Worm (Caenorhabditis elegans) whole organism, late embryonic: ENCODE measurements around the gene EGAP9.3.

ENCODE experiments used
- F13H6.1 ChIP-seq: sonication (generic microtip); optimal IDR thresholded peaks from 2 replicates; lab custom pipeline; 2016; ENCODE audit warnings: missing genetic modification characterization, missing compliant biosample characterization
- ama-1 ChIP-seq: fragments of 150-350 bp; optimal IDR thresholded peaks from 2 replicates; lab custom pipeline; 2014
- ceh-14 ChIP-seq: sonication (generic microtip); optimal IDR thresholded peaks from 2 replicates; lab custom pipeline; 2016; ENCODE audit warnings: missing genotype, missing genetic modification characterization, missing compliant biosample characterization
- ceh-19 ChIP-seq: fragments of 200-800 bp; sonication (Bioruptor generic); optimal IDR thresholded peaks from 2 replicates; lab custom pipeline; 2018; ENCODE audit warnings: mild to moderate bottlenecking, missing genetic modification characterization, missing compliant biosample characterization
- ceh-22 ChIP-seq: sonication (generic microtip); optimal IDR thresholded peaks from 2 replicates; lab custom pipeline; 2017; ENCODE audit warnings: missing biosample characterization, missing genetic modification characterization
- ceh-30 ChIP-seq: fragments of 150-350 bp; optimal IDR thresholded peaks from 2 replicates; lab custom pipeline; 2014; ENCODE audit warnings: missing biosample characterization, missing genetic modification characterization
- ceh-34 ChIP-seq: sonication (generic microtip); optimal IDR thresholded peaks from 2 replicates; lab custom pipeline; 2016; ENCODE audit warnings: mild to moderate bottlenecking, missing genetic modification characterization, missing compliant biosample characterization
- ceh-9 ChIP-seq: sonication (generic microtip); optimal IDR thresholded peaks from 2 replicates; lab custom pipeline; 2016; ENCODE audit warnings: mild to moderate bottlenecking, missing genetic modification characterization, inconsistent platforms, missing compliant biosample characterization
- dmd-4 ChIP-seq: sonication (generic microtip); optimal IDR thresholded peaks from 2 replicates; lab custom pipeline; 2016; ENCODE audit warnings: borderline replicate concordance, missing genetic modification characterization, missing compliant biosample characterization
- dve-1 ChIP-seq: sonication (generic microtip); optimal IDR thresholded peaks from 2 replicates; lab custom pipeline; 2017; ENCODE audit warnings: antibody characterized with exemption, mild to moderate bottlenecking, missing genetic modification characterization, missing compliant biosample characterization
- elt-2 ChIP-seq: sonication (generic microtip); optimal IDR thresholded peaks from 2 replicates; lab custom pipeline; 2016; ENCODE audit warnings: missing genetic modification reagents, missing genetic modification characterization, missing compliant biosample characterization
- fkh-10 ChIP-seq: fragments of 150-350 bp; optimal IDR thresholded peaks from 2 replicates; lab custom pipeline; 2014; ENCODE audit warnings: missing biosample characterization, missing genetic modification reagents, missing genetic modification characterization
- fkh-6 ChIP-seq: sonication (generic microtip); optimal IDR thresholded peaks from 2 replicates; lab custom pipeline; 2016; ENCODE audit warnings: missing genetic modification characterization, missing compliant biosample characterization
- hlh-15 ChIP-seq: sonication (generic microtip); optimal IDR thresholded peaks from 2 replicates; lab custom pipeline; 2016; ENCODE audit warnings: missing genetic modification characterization, missing compliant biosample characterization
- hlh-30 ChIP-seq: sonication (generic microtip); optimal IDR thresholded peaks from 2 replicates; lab custom pipeline; 2017; ENCODE audit warnings: antibody characterized with exemption, missing genetic modification characterization, missing compliant biosample characterization; ENCODE audit not compliant: insufficient read depth
- hlh-6 ChIP-seq: sonication (generic microtip); optimal IDR thresholded peaks from 2 replicates; lab custom pipeline; 2016; ENCODE audit warnings: missing genotype, missing genetic modification characterization, missing compliant biosample characterization
- madf-2 ChIP-seq: sonication (generic microtip); optimal IDR thresholded peaks from 2 replicates; lab custom pipeline; 2017; ENCODE audit warnings: missing genetic modification characterization, missing compliant biosample characterization
- odd-2 ChIP-seq: sonication (generic microtip); optimal IDR thresholded peaks from 2 replicates; lab custom pipeline; 2017; ENCODE audit warnings: antibody characterized with exemption, mild to moderate bottlenecking, missing genetic modification characterization, missing compliant biosample characterization
- pat-9 ChIP-seq: fragments of 200-800 bp; sonication (Bioruptor generic); optimal IDR thresholded peaks from 2 replicates; lab custom pipeline; 2018; ENCODE audit warnings: mild to moderate bottlenecking, missing genetic modification characterization, moderate library complexity, missing compliant biosample characterization
- pha-2 ChIP-seq: sonication (generic microtip); optimal IDR thresholded peaks from 2 replicates; lab custom pipeline; 2017; ENCODE audit warnings: mild to moderate bottlenecking, missing genetic modification characterization, missing compliant biosample characterization
- pha-4 ChIP-seq: fragments of 150-350 bp; optimal IDR thresholded peaks from 2 replicates; lab custom pipeline; 2018; ENCODE audit warnings: missing biosample characterization, missing genetic modification reagents, missing genetic modification characterization
- pqm-1 ChIP-seq: sonication (generic microtip); optimal IDR thresholded peaks from 2 replicates; lab custom pipeline; 2016; ENCODE audit warnings: missing genetic modification characterization, missing compliant biosample characterization
- ref-2 ChIP-seq: sonication (generic microtip); optimal IDR thresholded peaks from 2 replicates; lab custom pipeline; 2016; ENCODE audit warnings: missing genetic modification characterization, missing compliant biosample characterization
- rnt-1 ChIP-seq: sonication (generic microtip); optimal IDR thresholded peaks from 2 replicates; lab custom pipeline; 2016; ENCODE audit warnings: missing genetic modification characterization, missing compliant biosample characterization
- sdc-2 ChIP-seq: sonication (generic microtip); optimal IDR thresholded peaks from 2 replicates; lab custom pipeline; 2016; ENCODE audit warnings: missing genotype, missing genetic modification characterization, missing compliant biosample characterization
- sox-2 ChIP-seq: fragments of 200-800 bp; sonication (Bioruptor generic); IDR thresholded peaks from 2 replicates; pipeline ENCODE4 v1.3.6; 2022; ENCODE audit warnings: missing genetic modification reagents, missing genetic modification characterization, missing compliant biosample characterization
- tbx-2 ChIP-seq: sonication (generic microtip); optimal IDR thresholded peaks from 2 replicates; lab custom pipeline; 2016; ENCODE audit warnings: missing genetic modification characterization, missing compliant biosample characterization
- tbx-7 ChIP-seq: sonication (generic microtip); optimal IDR thresholded peaks from 2 replicates; lab custom pipeline; 2016; ENCODE audit warnings: missing genotype, missing genetic modification characterization, missing compliant biosample characterization
- unc-3 ChIP-seq, 2 experiments: fragments of 200-800 bp in 1 of 2; sonication (Bioruptor generic) in 1 of 2; sonication (generic microtip) in 1 of 2; conservative IDR thresholded peaks in 1 of 2; optimal IDR thresholded peaks in 1 of 2; 2 replicates each; pipeline versions ENCODE4 v1.3.6 to Lab custom; 2016 to 2022; ENCODE audit warnings: missing compliant biosample characterization in 2 of 2, missing genetic modification characterization in 2 of 2, missing genetic modification reagents in 1 of 2
- unc-42 ChIP-seq: sonication (generic microtip); optimal IDR thresholded peaks from 2 replicates; lab custom pipeline; 2016; ENCODE audit warnings: missing genotype, missing genetic modification characterization, missing compliant biosample characterization
- unc-86 ChIP-seq: sonication (generic microtip); optimal IDR thresholded peaks from 2 replicates; lab custom pipeline; 2016; ENCODE audit warnings: missing genetic modification characterization, missing compliant biosample characterization
- ztf-16 ChIP-seq: sonication (generic microtip); optimal IDR thresholded peaks from 2 replicates; lab custom pipeline; 2017; ENCODE audit warnings: missing genetic modification characterization, missing compliant biosample characterization

Gene EGAP9.3

DNA sequence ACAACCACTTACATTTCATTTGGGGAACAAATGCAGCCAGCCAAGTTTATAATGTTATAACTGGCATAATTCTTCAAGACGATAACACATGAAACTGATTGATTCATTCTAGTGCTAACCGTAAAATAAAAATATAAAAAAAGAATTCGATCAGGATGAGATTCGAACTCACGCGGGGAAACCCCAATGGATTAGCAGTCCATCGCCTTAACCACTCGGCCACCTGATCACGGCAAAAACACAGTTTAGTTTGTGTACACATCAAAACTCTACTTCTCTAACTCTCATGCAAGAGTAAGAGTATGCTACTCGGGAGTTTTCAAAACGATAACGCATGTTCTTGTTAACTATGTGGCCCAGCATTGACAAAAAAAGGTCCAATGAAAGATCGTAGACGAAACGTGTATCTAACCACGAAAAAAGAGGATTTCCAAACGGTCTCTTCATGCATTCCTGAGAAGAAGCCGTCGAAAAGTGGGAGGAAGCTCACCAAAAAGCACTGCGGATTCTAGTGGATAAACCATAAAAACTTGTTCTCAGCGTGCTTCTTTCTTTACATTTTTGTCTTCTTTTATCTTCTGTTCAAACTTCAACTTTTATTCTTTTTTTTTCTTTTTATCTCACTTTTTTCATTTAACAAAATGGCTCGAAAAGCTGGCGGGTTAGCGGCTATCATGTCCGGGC, 28.1 kb downstream of the EGAP9.3 start, which contains the start of gene twk-10:
twk-10 (plus strand) TSS at position 634 of the 684 bp plus-strand sequence.
- TF ChIP-seq elt-2 (tag; lab: Kevin White, UChicago), result peak; percentile 11
- TF ChIP-seq rnt-1 (tag; lab: Kevin White, UChicago), result no peak

DNA sequence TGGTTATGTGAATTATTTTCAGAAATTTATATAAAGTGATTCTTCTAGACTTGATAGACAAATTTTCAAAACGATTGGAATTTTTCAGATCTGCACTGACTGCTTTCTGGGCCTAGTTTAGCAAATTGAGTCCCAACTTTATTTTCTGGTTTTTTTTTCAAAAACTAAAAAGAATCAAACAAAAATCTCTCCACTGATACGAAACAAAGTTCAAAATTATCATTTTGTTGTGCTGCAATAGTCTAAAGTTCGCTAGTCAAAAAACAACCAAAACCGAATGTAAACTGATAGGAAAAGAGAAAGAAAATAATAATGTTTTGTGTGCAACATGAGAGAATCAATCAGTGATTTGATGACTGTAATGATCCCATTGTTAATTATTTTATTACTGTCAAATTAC, 30.1 kb downstream of the EGAP9.3 start, which contains the start of gene lipl-4:
lipl-4 (plus strand) TSS at position 301 of the 400 bp plus-strand sequence.
- TF ChIP-seq madf-2 (tag; lab: Kevin White, UChicago) (no peak), unc-3 (GFP tag; conservative IDR thresholded peaks at IDR 0.05; lab: Robert Waterston, UW) (no peak), unc-3 (tag; optimal IDR thresholded peaks at IDR 0.05; lab: Kevin White, UChicago) (no peak), pha-2 (tag; lab: Kevin White, UChicago) (no peak), hlh-30 (no peak), hlh-15 (no peak), fkh-10 (no peak), hlh-6 (tag; lab: Kevin White, UChicago) (no peak), unc-42 (no peak)

DNA sequence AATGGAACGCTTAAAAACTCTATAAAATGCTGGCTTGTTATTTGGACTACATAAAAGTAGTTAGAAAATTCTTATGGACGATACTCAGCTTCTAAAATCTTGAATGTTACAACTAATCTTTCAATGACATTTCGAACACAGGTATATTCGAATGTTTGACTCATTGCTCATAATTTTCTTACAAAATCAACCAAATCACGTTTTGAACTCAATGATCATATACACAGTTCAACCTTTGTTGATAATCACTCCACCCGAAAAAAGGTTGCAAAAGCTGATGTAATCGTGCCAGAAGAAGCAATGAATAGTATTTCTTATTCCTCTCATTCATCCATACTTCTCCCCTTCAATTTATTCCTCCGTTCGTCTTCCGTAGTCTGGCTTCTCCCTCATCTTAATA, 30.8 kb downstream of the EGAP9.3 start, which contains the start of gene K04A8.20:
K04A8.20 (plus strand) TSS at position 301 of the 400 bp plus-strand sequence.
- TF ChIP-seq ceh-34 (tag; lab: Kevin White, UChicago) (no peak), unc-86 (tag; lab: Kevin White, UChicago) (no peak), ceh-14 (tag; lab: Kevin White, UChicago) (no peak), odd-2 (tag; lab: Kevin White, UChicago) (no peak)

DNA sequence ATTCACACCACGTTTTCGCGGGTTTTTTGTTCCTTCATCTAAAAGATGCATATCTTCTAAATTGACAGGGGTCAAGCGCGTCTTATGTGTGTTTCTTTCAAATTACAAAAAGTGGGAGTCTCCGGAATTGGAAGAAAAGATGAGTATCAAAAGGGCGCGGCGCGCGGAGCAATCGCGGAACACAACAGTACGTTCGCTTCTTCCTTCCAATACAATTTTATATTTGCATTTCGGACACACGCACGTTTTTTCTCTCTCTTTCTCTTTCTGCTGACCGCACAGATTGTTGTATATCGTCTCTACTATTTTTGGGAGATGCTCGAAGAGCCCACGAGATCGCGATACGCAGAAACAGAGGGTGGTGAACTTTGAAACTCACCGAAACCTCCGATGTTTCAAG, 31.6 kb downstream of the EGAP9.3 start:
- TF ChIP-seq F13H6.1, result no peak

DNA sequence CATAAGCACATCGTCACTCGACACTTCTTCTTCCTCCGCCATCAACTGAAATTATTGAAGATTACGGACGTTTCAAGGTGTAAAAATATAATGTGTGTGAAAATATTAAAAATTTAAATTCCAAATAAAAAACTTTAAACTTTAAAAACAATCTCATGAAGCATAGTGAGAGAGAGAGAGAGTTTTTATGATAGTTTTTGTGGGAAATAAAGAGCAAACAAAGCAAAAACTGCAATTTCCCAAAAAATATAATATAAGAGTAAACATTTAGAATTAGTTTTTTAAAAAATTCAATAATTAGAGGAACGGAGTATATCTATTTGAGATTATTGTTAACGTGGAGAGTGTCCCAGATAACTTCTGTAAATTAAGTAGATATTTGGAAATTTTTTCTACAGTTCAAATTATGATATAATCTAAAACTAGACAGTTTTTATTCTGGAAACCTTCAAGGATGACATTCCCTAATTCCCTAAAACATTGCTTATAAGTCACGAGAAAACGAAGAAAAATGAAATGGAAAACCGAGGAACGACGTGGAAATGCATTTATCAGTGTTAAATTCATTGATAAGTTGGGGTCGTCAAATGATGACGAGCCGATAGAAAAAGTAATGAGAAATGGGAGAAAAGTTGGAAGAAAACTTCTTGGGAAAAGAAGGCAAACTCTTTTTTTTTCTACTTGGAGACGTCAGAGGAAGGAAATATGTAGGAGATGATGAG, 33.3 kb downstream of the EGAP9.3 start, which contains the start of gene dre-1:
dre-1 (minus strand) TSS at position 51 of the 722 bp plus-strand sequence.
- TF ChIP-seq ceh-19 (GFP tag; lab: Kevin White, UChicago) (no peak), ama-1 (lab: Kevin White, UChicago) (no peak), ref-2 (no peak), fkh-6 (tag; lab: Kevin White, UChicago) (no peak), dve-1 (tag; lab: Kevin White, UChicago) (no peak), ceh-9 (no peak), sdc-2 (tag; lab: Kevin White, UChicago) (no peak), unc-42 (no peak), tbx-7 (tag; lab: Kevin White, UChicago) (no peak), ceh-22 (no peak), ztf-16 (tag; lab: Kevin White, UChicago) (no peak), dmd-4 (tag; lab: Kevin White, UChicago) (no peak), sox-2 (no peak), pqm-1 (tag; lab: Kevin White, UChicago) (no peak), pha-4 (tag; lab: Kevin White, UChicago) (no peak), pat-9 (tag; lab: Kevin White, UChicago) (no peak)

DNA sequence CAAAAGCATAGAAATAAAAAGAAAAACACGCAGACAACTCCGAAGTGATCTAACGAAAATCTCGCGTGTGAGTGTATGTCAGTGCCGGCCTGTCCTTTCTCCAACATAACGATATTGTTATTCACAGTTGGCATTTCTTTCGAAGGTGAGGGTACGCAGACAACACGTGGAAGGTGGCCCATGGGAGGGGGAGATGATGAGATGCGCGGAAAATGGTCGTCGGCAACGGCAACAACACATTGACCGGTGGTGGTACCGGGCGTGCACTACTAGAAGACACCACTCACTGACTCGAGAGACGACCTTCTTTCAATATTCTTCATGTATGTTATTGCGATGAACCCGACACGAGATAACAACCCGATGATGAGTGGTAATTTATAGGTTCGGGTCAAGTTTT, 34.9 kb downstream of the EGAP9.3 start:
- TF ChIP-seq ceh-30 (tag; lab: Kevin White, UChicago) (no peak), ztf-16 (tag; lab: Kevin White, UChicago) (no peak), ceh-14 (tag; lab: Kevin White, UChicago) (no peak), tbx-2 (tag; lab: Kevin White, UChicago) (peak; percentile 41), ref-2 (peak; percentile 61)
